Worm (Caenorhabditis elegans) whole organism, L1 larva: ENCODE data around the gene col-41.

Experiments used
- C04F5.9 ChIP-seq: sonication (generic microtip); optimal IDR thresholded peaks from 2 replicates; lab custom pipeline; 2016; ENCODE audit warnings: missing genetic modification characterization, missing compliant biosample characterization
- C34B4.2 ChIP-seq: sonication (generic microtip); optimal IDR thresholded peaks from 2 replicates; lab custom pipeline; 2017; ENCODE audit warnings: mild to moderate bottlenecking, missing genetic modification characterization, missing compliant biosample characterization
- alr-1 ChIP-seq: fragments of 200-800 bp; sonication (Bioruptor generic); optimal IDR thresholded peaks from 2 replicates; lab custom pipeline; 2018; ENCODE audit warnings: borderline replicate concordance, mild to moderate bottlenecking, missing genetic modification characterization, missing compliant biosample characterization
- ceh-88 ChIP-seq: fragments of 200-800 bp; sonication (Bioruptor generic); IDR thresholded peaks from 2 replicates; pipeline ENCODE4 v1.3.6; 2022; ENCODE audit warnings: missing genetic modification characterization, missing compliant biosample characterization
- ces-1 ChIP-seq: fragments of 150-350 bp; optimal IDR thresholded peaks from 2 replicates; lab custom pipeline; 2014; ENCODE audit warnings: missing biosample characterization, missing genetic modification reagents, missing genetic modification characterization
- dpl-1 ChIP-seq, 3 experiments: fragments of 150-350 bp in 2 of 3; sonication (generic microtip) in 1 of 3; optimal IDR thresholded peaks; 2 replicates each; lab custom pipeline; 2014 to 2017; ENCODE audit warnings: missing biosample characterization in 3 of 3, missing genetic modification characterization in 3 of 3, missing genetic modification reagents in 3 of 3
- dsc-1 ChIP-seq: sonication (generic microtip); optimal IDR thresholded peaks from 2 replicates; lab custom pipeline; 2016; ENCODE audit warnings: mild to moderate bottlenecking, missing genetic modification characterization, missing compliant biosample characterization
- elt-2 ChIP-seq: sonication (generic microtip); optimal IDR thresholded peaks from 2 replicates; lab custom pipeline; 2016; ENCODE audit warnings: missing genetic modification characterization, mild to moderate bottlenecking, inconsistent platforms, missing compliant biosample characterization, missing genetic modification reagents
- grh-1 ChIP-seq: fragments of 200-800 bp; sonication (Bioruptor generic); IDR thresholded peaks from 2 replicates; pipeline ENCODE4 v1.3.6; 2022; ENCODE audit warnings: missing genetic modification reagents, missing genetic modification characterization, missing compliant biosample characterization
- hlh-17 ChIP-seq: fragments of 200-800 bp; sonication (Bioruptor generic); optimal IDR thresholded peaks from 2 replicates; lab custom pipeline; 2018; ENCODE audit warnings: missing genetic modification characterization, mild to moderate bottlenecking, missing compliant biosample characterization, moderate library complexity, borderline replicate concordance
- hpl-2 ChIP-seq: fragments of 150-350 bp; optimal IDR thresholded peaks from 2 replicates; lab custom pipeline; 2014; ENCODE audit warnings: missing biosample characterization, missing genetic modification reagents, missing genetic modification characterization
- irx-1 ChIP-seq: sonication (generic microtip); optimal IDR thresholded peaks from 2 replicates; lab custom pipeline; 2016; ENCODE audit warnings: missing genetic modification characterization, missing compliant biosample characterization
- isw-1 ChIP-seq: fragments of 200-800 bp; sonication (Bioruptor generic); IDR thresholded peaks from 2 replicates; pipeline ENCODE4 v1.3.6; 2022; ENCODE audit warnings: missing genetic modification characterization, missing compliant biosample characterization
- lin-13 ChIP-seq: fragments of 150-350 bp; optimal IDR thresholded peaks from 2 replicates; lab custom pipeline; 2014; ENCODE audit warnings: missing biosample characterization, missing genetic modification reagents, missing genetic modification characterization
- lin-35 ChIP-seq, 2 experiments: fragments of 150-350 bp; optimal IDR thresholded peaks; 2 replicates each; lab custom pipeline; 2014; ENCODE audit warnings: missing biosample characterization in 2 of 2, missing genetic modification characterization in 2 of 2, missing genetic modification reagents in 2 of 2
- lir-3 ChIP-seq: sonication (generic microtip); optimal IDR thresholded peaks from 2 replicates; lab custom pipeline; 2016; ENCODE audit warnings: mild to moderate bottlenecking, missing genetic modification characterization, moderate library complexity, missing compliant biosample characterization; ENCODE audit not compliant: poor library complexity
- mab-9 ChIP-seq: fragments of 200-800 bp; sonication (Bioruptor generic); IDR thresholded peaks from 2 replicates; pipeline ENCODE4 v1.3.6; 2022; ENCODE audit warnings: missing genetic modification reagents, missing genetic modification characterization, missing compliant biosample characterization
- mdl-1 ChIP-seq, 2 experiments: fragments of 150-350 bp; optimal IDR thresholded peaks; 2 replicates each; lab custom pipeline; 2014 to 2017; ENCODE audit warnings: missing biosample characterization in 2 of 2, missing genetic modification characterization in 2 of 2, inconsistent platforms in 1 of 2
- mef-2 ChIP-seq: fragments of 150-350 bp; optimal IDR thresholded peaks from 2 replicates; lab custom pipeline; 2014; ENCODE audit warnings: missing biosample characterization, missing genetic modification characterization
- nhr-11 ChIP-seq: fragments of 150-350 bp; optimal IDR thresholded peaks from 2 replicates; lab custom pipeline; 2014; ENCODE audit warnings: missing biosample characterization, missing genetic modification characterization
- nhr-12 ChIP-seq: sonication (generic microtip); optimal IDR thresholded peaks from 2 replicates; lab custom pipeline; 2017; ENCODE audit warnings: missing biosample characterization, missing genetic modification characterization
- nhr-20 ChIP-seq: sonication (generic microtip); optimal IDR thresholded peaks from 2 replicates; lab custom pipeline; 2016; ENCODE audit warnings: mild to moderate bottlenecking, missing genetic modification characterization, missing compliant biosample characterization
- nhr-237 ChIP-seq: fragments of 150-350 bp; optimal IDR thresholded peaks from 2 replicates; lab custom pipeline; 2014; ENCODE audit warnings: missing biosample characterization, missing genetic modification characterization
- nhr-28 ChIP-seq: fragments of 150-350 bp; optimal IDR thresholded peaks from 2 replicates; lab custom pipeline; 2014; ENCODE audit warnings: missing biosample characterization, missing genetic modification characterization
- nhr-76 ChIP-seq: sonication (generic microtip); optimal IDR thresholded peaks from 2 replicates; lab custom pipeline; 2017; ENCODE audit warnings: missing biosample characterization, missing genetic modification characterization
- nhr-85 ChIP-seq: sonication (generic microtip); peaks from one replicate; lab custom pipeline; 2016; ENCODE audit warnings: missing genetic modification characterization, inconsistent platforms, missing compliant biosample characterization
- nhr-90 ChIP-seq: sonication (generic microtip); optimal IDR thresholded peaks from 2 replicates; lab custom pipeline; 2016; ENCODE audit warnings: mild to moderate bottlenecking, missing genetic modification characterization, missing compliant biosample characterization; ENCODE audit not compliant: poor library complexity
- pqm-1 ChIP-seq: sonication (generic microtip); optimal IDR thresholded peaks from 3 replicates; lab custom pipeline; 2017; ENCODE audit warnings: missing biosample characterization, missing genetic modification characterization
- skn-1 ChIP-seq: fragments of 150-350 bp; optimal IDR thresholded peaks from 2 replicates; lab custom pipeline; 2014; ENCODE audit warnings: missing biosample characterization, missing genetic modification characterization
- snpc-4 ChIP-seq: fragments of 150-350 bp; optimal IDR thresholded peaks from 2 replicates; lab custom pipeline; 2014; ENCODE audit warnings: missing biosample characterization, missing genetic modification characterization
- swsn-7 ChIP-seq: sonication (generic microtip); optimal IDR thresholded peaks from 2 replicates; lab custom pipeline; 2016; ENCODE audit warnings: missing genetic modification characterization, missing compliant biosample characterization
- tlp-1 ChIP-seq: fragments of 150-350 bp; optimal IDR thresholded peaks from 2 replicates; lab custom pipeline; 2014; ENCODE audit warnings: missing biosample characterization, missing genetic modification characterization
- unc-30 ChIP-seq: sonication (generic microtip); optimal IDR thresholded peaks from 2 replicates; lab custom pipeline; 2017; ENCODE audit warnings: missing biosample characterization, missing genetic modification characterization
- unc-62 ChIP-seq: fragments of 150-350 bp; optimal IDR thresholded peaks from 2 replicates; lab custom pipeline; 2014; ENCODE audit warnings: missing biosample characterization, missing genetic modification reagents, missing genetic modification characterization
- xbp-1 ChIP-seq: sonication (generic microtip); optimal IDR thresholded peaks from 2 replicates; lab custom pipeline; 2016; ENCODE audit warnings: missing genetic modification characterization, missing compliant biosample characterization
- zag-1 ChIP-seq: fragments of 150-350 bp; optimal IDR thresholded peaks from 2 replicates; lab custom pipeline; 2014; ENCODE audit warnings: missing biosample characterization, missing genetic modification characterization
- zip-4 ChIP-seq: fragments of 200-800 bp; sonication (Bioruptor generic); optimal IDR thresholded peaks from 2 replicates; lab custom pipeline; 2018; ENCODE audit warnings: mild to moderate bottlenecking, missing genetic modification characterization, moderate library complexity, missing compliant biosample characterization

The col-41 gene

ce11 chrX:15173303-15173904 is 2.9 kb downstream of the col-41 start, which contains the start of gene ucr-2.2 (continued):
- TF ChIP-seq tlp-1 (tag; lab: Kevin White, UChicago) = no peak
- TF ChIP-seq lin-13 (GFP tag; lab: Kevin White, UChicago) = peak; percentile 64
- no peak for TF ChIP-seq C34B4.2 (tag; lab: Kevin White, UChicago)
- no peak for TF ChIP-seq nhr-237 (tag; lab: Kevin White, UChicago)
- peak; percentile 54; the same call in 1 of the 2 replicates for TF ChIP-seq mab-9 (GFP tag; lab: Robert Waterston, UW)
- peak; percentile 93 for TF ChIP-seq nhr-20
- no peak for TF ChIP-seq zag-1 (tag; lab: Kevin White, UChicago)
- peak; percentile 69 for TF ChIP-seq ceh-88 (GFP tag; lab: Robert Waterston, UW)
- no peak for TF ChIP-seq pqm-1
- no peak for TF ChIP-seq nhr-28
- TF ChIP-seq zip-4 = peak; percentile 65

DNA sequence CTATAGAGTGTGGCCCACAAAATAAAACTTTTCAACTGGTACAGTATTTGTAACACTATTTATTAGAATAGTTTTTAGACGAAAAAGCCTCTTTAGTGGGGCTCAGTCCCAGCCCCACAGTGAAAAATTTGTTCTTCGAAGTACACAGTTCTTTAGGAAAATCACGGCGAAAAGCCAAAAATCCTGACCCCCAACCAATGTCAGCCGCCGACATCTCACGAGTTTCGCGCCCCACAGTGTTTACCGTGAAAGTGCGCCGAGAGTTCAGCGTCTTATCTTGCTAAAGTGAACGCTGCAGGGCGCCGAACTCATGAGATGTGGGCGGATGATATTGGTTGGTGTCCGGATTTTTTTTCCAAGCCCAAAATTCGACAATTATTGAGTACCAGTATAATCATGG is 5.3 kb downstream of the col-41 start:
- TF ChIP-seq elt-2 (tag; lab: Kevin White, UChicago) (peak; percentile 13), C04F5.9 (tag; lab: Kevin White, UChicago) (no peak), unc-62 (GFP tag; lab: Kevin White, UChicago) (no peak), snpc-4 (tag; lab: Kevin White, UChicago) (peak; percentile 87), nhr-76 (tag; lab: Kevin White, UChicago) (no peak)

DNA sequence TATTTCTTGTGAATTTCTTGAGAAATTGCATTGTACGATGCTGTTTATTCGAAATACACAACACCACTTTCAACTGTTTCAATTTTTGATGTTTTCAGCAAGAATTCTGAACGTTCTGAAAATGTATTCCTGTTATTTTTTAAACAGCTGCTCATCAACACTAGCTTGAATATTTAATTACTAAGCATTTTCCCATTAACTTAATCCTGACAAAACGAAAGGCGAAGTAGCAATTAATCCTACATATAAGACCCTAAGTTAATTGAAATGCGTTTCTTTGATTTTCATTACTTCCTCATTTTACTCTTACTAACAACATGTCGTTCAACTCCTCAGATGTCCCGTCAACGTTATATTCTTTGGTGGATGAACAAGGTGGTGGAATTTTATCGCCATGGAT is 7.9 kb downstream of the col-41 start, which contains the start of gene ocr-3:
Gene ocr-3, plus strand, starts transcription at position 301 of the 400 bp plus-strand sequence.
- peak; percentile 26 for TF ChIP-seq nhr-85 (tag; lab: Kevin White, UChicago)
- TF ChIP-seq ces-1 (GFP tag; lab: Kevin White, UChicago) = no peak
- no peak for TF ChIP-seq ceh-88 (GFP tag; lab: Robert Waterston, UW)
- TF ChIP-seq mdl-1 (tag; optimal IDR thresholded peaks at IDR 0.05; lab: Kevin White, UChicago) = no peak
- TF ChIP-seq skn-1 = no peak
- no peak for TF ChIP-seq irx-1 (tag; lab: Kevin White, UChicago)
- no peak for TF ChIP-seq swsn-7 (tag; lab: Kevin White, UChicago)

DNA sequence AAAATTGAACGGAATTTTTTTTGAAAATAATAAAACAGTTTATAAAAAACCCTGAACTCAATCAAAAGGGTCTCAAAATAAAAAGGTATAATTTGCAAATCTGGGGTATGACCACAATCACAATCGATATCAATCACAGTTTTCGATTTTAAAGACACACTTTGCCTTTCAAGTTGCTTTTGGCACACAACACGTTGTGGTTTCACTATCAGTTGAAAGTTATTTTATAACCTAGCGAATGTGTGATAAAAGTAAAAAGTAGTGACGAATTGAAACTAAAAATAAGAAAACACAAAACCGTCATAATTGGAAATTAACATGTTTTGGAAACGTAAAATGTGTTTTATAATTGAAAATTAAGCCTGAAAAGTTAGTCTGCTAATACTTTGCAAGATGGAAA is 8.6 kb downstream of the col-41 start:
- peak; percentile 46 for TF ChIP-seq elt-2 (tag; lab: Kevin White, UChicago)
- no peak for TF ChIP-seq nhr-90 (tag; lab: Kevin White, UChicago)

- TF ChIP-seq isw-1 (GFP tag; lab: Robert Waterston, UW) = no peak
- TF ChIP-seq nhr-28 = no peak
- no peak for TF ChIP-seq grh-1 (GFP tag; lab: Robert Waterston, UW)
- no peak for TF ChIP-seq nhr-12
- no peak for TF ChIP-seq lir-3 (tag; lab: Kevin White, UChicago)
- no peak for TF ChIP-seq hpl-2
- no peak for TF ChIP-seq nhr-11 (tag; lab: Kevin White, UChicago)
- no peak for TF ChIP-seq unc-30 (tag; lab: Kevin White, UChicago)
- TF ChIP-seq alr-1 (tag; lab: Kevin White, UChicago) = no peak
- no peak for TF ChIP-seq mab-9 (GFP tag; lab: Robert Waterston, UW)
- no peak for TF ChIP-seq hlh-17 (GFP tag; lab: Kevin White, UChicago)
- TF ChIP-seq xbp-1 (tag; lab: Kevin White, UChicago) = no peak
- no peak for TF ChIP-seq dsc-1
- TF ChIP-seq dpl-1 (GFP tag; optimal IDR thresholded peaks at IDR 0.05; lab: Kevin White, UChicago) = no peak
- TF ChIP-seq lin-35 (GFP tag; optimal IDR thresholded peaks at IDR 0.05; lab: Kevin White, UChicago) = no peak
- TF ChIP-seq mef-2 (tag; lab: Kevin White, UChicago) = no peak
- TF ChIP-seq C04F5.9 (tag; lab: Kevin White, UChicago) = no peak
Measured at ce11 chrX:15166122-15166521, 10.2 kb downstream of the col-41 start, which contains the start of gene T10B10.8. TSS of gene T10B10.8 (minus strand) at chrX:15166222.
